Fruit fly (Drosophila melanogaster) whole organism, adult: ENCODE data around the gene Ada3.

Experiments
- CG33017 ChIP-seq: fragments of 200-800 bp; sonication (Bioruptor generic); optimal IDR thresholded peaks from 2 replicates; lab custom pipeline; 2018; ENCODE audit warnings: missing biosample characterization, mild to moderate bottlenecking, missing genetic modification characterization, moderate library complexity
- Crg-1 ChIP-seq: fragments of 200-800 bp; sonication (Bioruptor generic); optimal IDR thresholded peaks from 2 replicates; lab custom pipeline; 2016; ENCODE audit warnings: missing biosample characterization, missing genetic modification characterization
- Mnt ChIP-seq: fragments of 200-800 bp; sonication (Bioruptor generic); optimal IDR thresholded peaks from 2 replicates; lab custom pipeline; 2016; ENCODE audit warnings: missing biosample characterization, mild to moderate bottlenecking, missing genetic modification characterization
- bab1 ChIP-seq: fragments of 200-800 bp; sonication (Bioruptor generic); optimal IDR thresholded peaks from 3 replicates; lab custom pipeline; 2019; ENCODE audit warnings: missing biosample characterization, mild to moderate bottlenecking, missing genetic modification characterization, moderate library complexity
- tj ChIP-seq: fragments of 200-800 bp; sonication (Bioruptor generic); optimal IDR thresholded peaks from 3 replicates; lab custom pipeline; 2017; ENCODE audit warnings: missing biosample characterization, mild to moderate bottlenecking, missing genetic modification characterization, moderate library complexity

- no peak for TF ChIP-seq Mnt (GFP tag; lab: Kevin White, UChicago)
- no peak for TF ChIP-seq bab1 (GFP tag; lab: Kevin White, UChicago)
- no peak for TF ChIP-seq CG33017 (tag; lab: Kevin White, UChicago)
- no peak for TF ChIP-seq Crg-1 (GFP tag; lab: Kevin White, UChicago)
- TF ChIP-seq tj (GFP tag; lab: Kevin White, UChicago), result no peak
Measured at dm6 chrX:18058108-18058507, 27.5 kb upstream of the Ada3 start.
